Worm (Caenorhabditis elegans) whole organism, midembryonic: Measurements from ENCODE around the gene srg-24.

Experiments
- T22C8.4 ChIP-seq: fragments of 200-800 bp; sonication (Bioruptor generic); IDR thresholded peaks from 2 replicates; pipeline ENCODE4 v1.3.6; 2022; ENCODE audit warnings: missing genetic modification characterization, missing compliant biosample characterization
- cog-1 ChIP-seq: sonication (generic microtip); optimal IDR thresholded peaks from 2 replicates; lab custom pipeline; 2016; ENCODE audit warnings: missing genetic modification characterization, missing compliant biosample characterization
- flt-1 ChIP-seq: fragments of 200-800 bp; sonication (Bioruptor generic); IDR thresholded peaks from 2 replicates; pipeline ENCODE4 v1.3.6; 2022; ENCODE audit warnings: missing genetic modification characterization, missing compliant biosample characterization
- klf-2 ChIP-seq: fragments of 200-800 bp; sonication (Bioruptor generic); conservative IDR thresholded peaks from 2 replicates; pipeline ENCODE4 v1.3.6; 2022; ENCODE audit warnings: missing genetic modification reagents, missing genetic modification characterization, missing compliant biosample characterization
- med-1 ChIP-seq: sonication (generic microtip); optimal IDR thresholded peaks from 2 replicates; lab custom pipeline; 2017; ENCODE audit warnings: missing genetic modification characterization, mild to moderate bottlenecking, missing compliant biosample characterization, antibody characterized with exemption, missing genetic modification reagents; ENCODE audit not compliant: insufficient read depth
- ref-1 ChIP-seq: fragments of 200-800 bp; sonication (Bioruptor generic); conservative IDR thresholded peaks from 2 replicates; pipeline ENCODE4 v1.3.6; 2022; ENCODE audit warnings: missing genetic modification reagents, missing genetic modification characterization, missing compliant biosample characterization
- tab-1 ChIP-seq: fragments of 200-800 bp; sonication (Bioruptor generic); IDR thresholded peaks from 2 replicates; pipeline ENCODE4 v1.3.6; 2022; ENCODE audit warnings: missing genetic modification characterization, missing compliant biosample characterization
- ztf-23 ChIP-seq: fragments of 200-800 bp; sonication (Bioruptor generic); IDR thresholded peaks from 2 replicates; pipeline ENCODE4 v1.3.6; 2022; ENCODE audit warnings: missing genetic modification reagents, missing genetic modification characterization, missing compliant biosample characterization
- ztf-29 ChIP-seq: fragments of 200-800 bp; sonication (Bioruptor generic); IDR thresholded peaks from 2 replicates; pipeline ENCODE4 v1.3.6; 2022; ENCODE audit warnings: missing genetic modification reagents, missing genetic modification characterization, missing compliant biosample characterization

DNA sequence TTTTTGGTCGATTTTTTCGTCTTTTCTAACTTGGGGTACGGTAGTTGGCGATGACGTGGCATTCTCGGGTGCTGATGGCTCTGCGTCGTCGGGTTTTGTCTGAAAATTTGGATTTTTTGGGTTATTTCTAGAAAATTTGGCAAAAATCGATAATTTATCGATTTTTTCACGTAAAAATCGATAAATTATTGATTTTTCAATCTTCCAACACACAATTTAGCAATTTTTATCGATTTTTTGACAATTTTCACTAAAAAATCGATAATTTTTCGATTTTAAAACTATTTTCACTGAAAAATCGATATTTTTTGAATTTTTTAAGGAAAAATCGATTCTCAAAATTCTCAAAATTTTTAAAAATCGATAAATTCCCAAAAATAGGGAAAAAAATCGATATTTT is 37.6 kb downstream of the srg-24 start:
- TF ChIP-seq flt-1 (no peak), klf-2 (GFP tag; lab: Robert Waterston, UW) (no peak), cog-1 (tag; lab: Kevin White, UChicago) (no peak), T22C8.4 (GFP tag; lab: Robert Waterston, UW) (peak; percentile 41), med-1 (GFP tag; lab: Kevin White, UChicago) (no peak), ztf-23 (no peak), ztf-29 (GFP tag; lab: Robert Waterston, UW) (no peak), ref-1 (GFP tag; lab: Robert Waterston, UW) (no peak), tab-1 (GFP tag; lab: Robert Waterston, UW) (no peak)
